Worm (Caenorhabditis elegans): ENCODE measurements around the gene F17C8.7.

The F17C8.7 gene

DNA sequence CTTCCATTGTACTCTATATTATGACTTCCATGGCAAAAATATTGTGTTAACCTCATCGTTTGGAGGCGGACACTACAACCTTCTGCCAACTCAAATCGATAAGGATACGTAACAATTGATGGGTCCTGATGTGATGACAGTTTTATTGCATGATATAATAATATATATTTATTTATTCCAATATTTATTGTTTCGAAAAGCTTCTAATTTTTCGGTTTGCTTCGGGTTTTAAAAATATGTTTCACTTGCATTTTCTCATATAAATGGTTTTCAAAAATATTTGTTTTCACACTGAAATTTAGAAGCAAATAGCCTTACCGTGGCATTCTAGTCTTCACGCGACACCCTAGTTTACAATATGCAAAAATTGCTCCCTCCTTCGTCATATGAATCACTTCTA is 28.9 kb upstream of the F17C8.7 start, which contains the start of gene T04A8.13 (continued):
- TF ChIP-seq sdz-38 (tag; optimal IDR thresholded peaks at IDR 0.05) (no peak), nhr-80 (tag; optimal IDR thresholded peaks at IDR 0.05) (no peak)

DNA sequence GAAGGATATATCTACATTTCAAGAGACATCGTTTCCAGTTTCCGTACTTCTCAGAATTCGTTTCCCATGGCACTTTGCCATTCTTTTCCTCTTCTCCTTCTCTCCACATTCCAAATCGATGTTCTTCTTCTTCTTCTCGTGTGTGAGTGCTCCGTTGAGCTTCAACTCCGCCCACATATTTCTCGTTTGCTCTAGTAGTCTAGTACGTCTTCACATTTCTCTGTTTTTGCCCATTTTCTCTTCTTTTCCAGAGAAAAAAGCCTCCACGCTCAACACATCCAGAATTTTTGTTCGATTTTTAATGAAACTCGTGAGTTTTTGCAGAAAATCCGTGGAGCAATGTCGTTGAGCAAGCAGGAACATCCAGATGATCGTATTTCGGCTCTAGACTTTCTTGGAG is 26.6 kb upstream of the F17C8.7 start, which contains the start of gene T04A8.18:
Gene T04A8.18 (plus strand): TSS at position 301 of the 400 bp plus-strand sequence.
- TF ChIP-seq K11D2.4 (GFP tag; IDR thresholded peaks at IDR 0.05) (no peak), repo-1 (tag; optimal IDR thresholded peaks at IDR 0.05) (no peak), D2030.7 (GFP tag; IDR thresholded peaks at IDR 0.05) (no peak), K12H6.12 (tag; optimal IDR thresholded peaks at IDR 0.05) (no peak), B0336.3 (GFP tag; IDR thresholded peaks at IDR 0.05) (no peak), Y53F4B.3 (GFP tag; IDR thresholded peaks at IDR 0.05) (no peak), F39B2.1 (GFP tag; IDR thresholded peaks at IDR 0.05) (no peak), nhr-80 (tag; optimal IDR thresholded peaks at IDR 0.05) (no peak), snpc-1.3 (tag; optimal IDR thresholded peaks at IDR 0.05; ENCODE audit: insufficient read depth) (no peak), T07F8.4 (tag; optimal IDR thresholded peaks at IDR 0.05) (no peak)

DNA sequence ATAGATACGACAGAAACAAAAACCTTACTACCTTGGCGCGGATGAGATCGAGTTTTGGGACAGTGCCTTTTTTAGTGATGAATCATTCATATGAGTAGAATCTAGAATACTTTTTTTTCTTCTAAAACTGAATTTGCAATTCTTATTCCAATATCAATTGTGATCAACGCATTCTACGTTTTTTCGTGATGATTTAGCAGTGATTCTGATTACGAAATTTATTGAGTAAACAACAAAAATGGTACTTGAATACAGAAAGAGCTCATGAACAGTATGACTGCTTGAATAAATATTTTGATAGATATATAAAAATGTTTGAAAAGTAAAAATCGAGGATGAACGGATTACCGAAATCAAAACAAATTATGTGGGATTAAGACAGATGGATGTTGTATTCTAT is 20.5 kb upstream of the F17C8.7 start, which contains the start of gene him-18:
Gene him-18 (minus strand): TSS at position 101 of the 400 bp plus-strand sequence.
- no peak for TF ChIP-seq F57C9.4 (tag; optimal IDR thresholded peaks at IDR 0.05)
- no peak for TF ChIP-seq cebp-2 (GFP tag; IDR thresholded peaks at IDR 0.05)
- TF ChIP-seq nfyb-1 (GFP tag; IDR thresholded peaks at IDR 0.05) = no peak
- TF ChIP-seq tbx-9 (tag; optimal IDR thresholded peaks at IDR 0.05; ENCODE audit: borderline replicate concordance) = no peak
- no peak for TF ChIP-seq madf-3 (GFP tag; IDR thresholded peaks at IDR 0.05)

DNA sequence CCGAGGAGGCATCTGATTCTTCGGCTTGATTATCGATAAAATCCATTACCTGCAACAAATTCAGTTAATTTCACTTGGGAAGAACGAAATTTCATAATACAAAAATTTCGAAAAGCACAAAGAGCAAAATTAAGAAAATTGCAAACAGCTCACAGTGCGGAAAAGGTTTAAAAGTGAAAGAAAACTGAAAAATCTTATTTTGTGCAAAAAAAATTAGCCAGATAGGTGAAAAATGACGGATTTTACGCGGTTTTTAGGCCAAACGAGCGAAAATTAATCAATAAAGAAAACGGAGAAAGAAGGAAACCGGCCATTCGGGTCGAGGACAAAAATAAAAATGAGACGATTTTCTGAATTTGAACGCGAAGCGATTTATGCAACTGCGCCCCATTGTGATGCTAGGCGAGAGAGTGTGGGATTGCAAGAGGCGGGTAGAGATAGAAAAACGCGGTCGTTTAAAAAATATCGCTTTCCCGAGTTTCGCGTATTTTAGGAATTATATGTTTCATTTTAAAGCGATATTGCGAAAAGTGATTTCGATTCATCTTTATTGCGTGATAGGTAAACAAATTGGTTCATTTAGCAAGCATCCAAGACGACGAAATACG is 14.8 kb upstream of the F17C8.7 start, which contains the start of gene emb-5:
Gene emb-5 (minus strand): TSS at position 51 of the 608 bp plus-strand sequence.
- TF ChIP-seq fkh-3 (tag; optimal IDR thresholded peaks at IDR 0.05) = no peak
- no peak for TF ChIP-seq egl-18 (GFP tag; IDR thresholded peaks at IDR 0.05)
- no peak for TF ChIP-seq madf-10 (tag; optimal IDR thresholded peaks at IDR 0.05)
- TF ChIP-seq ceh-40 (GFP tag; IDR thresholded peaks at IDR 0.05) = no peak
- TF ChIP-seq rpc-1 (optimal IDR thresholded peaks at IDR 0.05) = no peak
- TF ChIP-seq rpc-1 (tag; optimal IDR thresholded peaks at IDR 0.05) = no peak
- no peak for TF ChIP-seq ceh-27 (GFP tag; optimal IDR thresholded peaks at IDR 0.05)
- TF ChIP-seq hmg-20 (GFP tag; IDR thresholded peaks at IDR 0.05) = no peak
- TF ChIP-seq mcd-1 (GFP tag; IDR thresholded peaks at IDR 0.05) = peak; percentile 92
- no peak for TF ChIP-seq let-526 (GFP tag; IDR thresholded peaks at IDR 0.05)
- TF ChIP-seq hlh-12 (tag; optimal IDR thresholded peaks at IDR 0.05) = no peak
- TF ChIP-seq nhr-80 (tag; optimal IDR thresholded peaks at IDR 0.05) = no peak
- peak; percentile 9 for TF ChIP-seq snpc-1.3 (tag; optimal IDR thresholded peaks at IDR 0.05; ENCODE audit: insufficient read depth)
- TF ChIP-seq snpc-4 (GFP tag; optimal IDR thresholded peaks at IDR 0.05) = no peak
- TF ChIP-seq snpc-4 (tag; optimal IDR thresholded peaks at IDR 0.05) = no peak
- TF ChIP-seq F33H1.4 (GFP tag; IDR thresholded peaks at IDR 0.05) = 0 out of 2 replicates have a peak, but pooled peaks have one; percentile 41
- TF ChIP-seq B0261.1 (tag; optimal IDR thresholded peaks at IDR 0.05) = no peak
- TF ChIP-seq rec-8 (tag; optimal IDR thresholded peaks at IDR 0.05) = no peak
- peak; percentile 44 for TF ChIP-seq lsl-1 (GFP tag; optimal IDR thresholded peaks at IDR 0.05)
- no peak for TF ChIP-seq ztf-28 (GFP tag; IDR thresholded peaks at IDR 0.05)
- TF ChIP-seq F10E7.11 (tag; optimal IDR thresholded peaks at IDR 0.05) = no peak
- TF ChIP-seq D2030.7 (GFP tag; IDR thresholded peaks at IDR 0.05) = 0 out of 2 replicates have a peak, but pooled peaks have one; percentile 12
- no peak for TF ChIP-seq gei-17 (GFP tag; optimal IDR thresholded peaks at IDR 0.05)
- no peak for TF ChIP-seq F37B4.10 (GFP tag; IDR thresholded peaks at IDR 0.05)
- TF ChIP-seq F57C9.4 (tag; optimal IDR thresholded peaks at IDR 0.05) = no peak
- no peak for TF ChIP-seq C17E4.6 (GFP tag; IDR thresholded peaks at IDR 0.05)
- TF ChIP-seq dox-1 (GFP tag; IDR thresholded peaks at IDR 0.05) = peak; percentile 72
- TF ChIP-seq pbrm-1 (GFP tag; IDR thresholded peaks at IDR 0.05) = no peak
- TF ChIP-seq attf-3 (GFP tag; conservative IDR thresholded peaks at IDR 0.05) = no peak
- TF ChIP-seq ztf-25 (GFP tag; IDR thresholded peaks at IDR 0.05) = no peak
- TF ChIP-seq zim-3 (tag; optimal IDR thresholded peaks at IDR 0.05) = no peak
- TF ChIP-seq unc-130 (GFP tag; optimal IDR thresholded peaks at IDR 0.05) = no peak
